Fruit fly (Drosophila melanogaster): ENCODE measurements around the gene Traf6.
A peak's percentile ranks its signal among the peaks of the same experiment; 100 is the strongest.

Traf6 gene

DNA sequence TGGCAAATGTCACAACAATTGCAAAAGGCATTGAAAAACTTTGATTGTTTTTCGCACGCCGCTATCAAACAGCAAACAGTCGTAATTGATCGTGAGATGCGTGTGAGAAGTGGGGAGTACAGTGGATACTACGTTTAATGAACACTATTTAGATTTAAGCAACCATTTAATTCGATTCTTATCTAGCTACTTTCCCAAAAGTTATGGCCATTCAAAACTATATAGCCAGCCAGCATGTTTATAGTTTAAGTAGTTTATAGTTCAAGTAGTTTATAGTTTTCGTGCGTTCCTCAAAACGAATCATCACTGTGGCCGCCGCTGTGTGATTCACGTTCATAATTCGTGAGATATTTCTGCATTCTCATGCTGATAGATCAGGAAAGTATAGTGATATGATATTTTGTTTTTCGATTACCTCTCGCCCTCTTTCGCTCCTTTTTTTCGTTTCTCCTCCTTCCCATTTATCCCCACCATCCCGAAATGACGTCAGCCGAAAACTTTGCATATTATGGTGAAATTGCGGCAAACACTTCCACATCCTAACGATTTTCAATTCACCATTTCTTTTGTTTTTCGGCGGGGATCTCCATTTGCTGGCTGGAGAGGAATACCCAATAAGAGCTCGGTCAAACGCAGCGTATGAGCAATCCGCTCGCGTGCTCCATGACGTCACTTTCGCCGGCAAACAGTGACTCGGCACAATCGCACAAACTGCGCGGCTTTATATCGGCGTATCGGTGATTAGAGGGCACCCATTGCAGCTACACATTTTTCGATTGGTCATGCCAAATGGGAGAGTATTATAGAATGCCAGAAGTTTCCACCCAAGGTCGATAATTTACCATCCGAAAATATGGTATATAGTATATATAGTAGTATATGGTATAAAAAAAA is 43.6 kb downstream of the Traf6 start (continued):
- TF ChIP-seq br (optimal IDR thresholded peaks at IDR 0.05) (no peak), bowl (GFP tag; IDR thresholded peaks at IDR 0.05) (no peak), PHDP (tag; optimal IDR thresholded peaks at IDR 0.05) (peak; percentile 63), repo (GFP tag; optimal IDR thresholded peaks at IDR 0.05) (no peak), en (GFP tag; optimal IDR thresholded peaks at IDR 0.05) (no peak), pfk (GFP tag; optimal IDR thresholded peaks at IDR 0.05) (no peak), Antp (GFP tag; optimal IDR thresholded peaks at IDR 0.05) (peak; percentile 11), salm (tag; optimal IDR thresholded peaks at IDR 0.05) (no peak), CG7745 (tag; optimal IDR thresholded peaks at IDR 0.05) (no peak), pzg (GFP tag; optimal IDR thresholded peaks at IDR 0.05) (no peak), CG4404 (GFP tag; IDR thresholded peaks at IDR 0.05) (no peak), tgo (GFP tag; IDR thresholded peaks at IDR 0.05) (peak; percentile 60), esg (GFP tag; conservative IDR thresholded peaks at IDR 0.05) (peak; percentile 42), CG31365 (tag; optimal IDR thresholded peaks at IDR 0.05) (no peak), Poxn (GFP tag; IDR thresholded peaks at IDR 0.05) (peak; percentile 72), Oaz (GFP tag; IDR thresholded peaks at IDR 0.05) (peak; percentile 55), so (GFP tag; IDR thresholded peaks at IDR 0.05) (no peak), CG4617 (GFP tag; optimal IDR thresholded peaks at IDR 0.05; ENCODE audit: borderline replicate concordance) (no peak), exex (tag; optimal IDR thresholded peaks at IDR 0.05) (peak; percentile 42), cato (GFP tag; optimal IDR thresholded peaks at IDR 0.05; ENCODE audit: borderline replicate concordance) (no peak), sens (GFP tag) (peak; percentile 72), Opbp (GFP tag; IDR thresholded peaks at IDR 0.05; ENCODE audit: partially characterized antibody) (no peak), shn (GFP tag; optimal IDR thresholded peaks at IDR 0.05) (peak; percentile 14), corto (GFP tag; optimal IDR thresholded peaks at IDR 0.05) (no peak), gt (GFP tag; IDR thresholded peaks at IDR 0.05) (no peak), Hmx (GFP tag; optimal IDR thresholded peaks at IDR 0.05) (peak; percentile 37), dm (GFP tag; optimal IDR thresholded peaks at IDR 0.05) (no peak), CG34224 (GFP tag; IDR thresholded peaks at IDR 0.05; ENCODE audit: partially characterized antibody) (no peak), eve (GFP tag; optimal IDR thresholded peaks at IDR 0.05) (no peak), Nf-YA (GFP tag; IDR thresholded peaks at IDR 0.05) (no peak), slou (GFP tag; optimal IDR thresholded peaks at IDR 0.05) (no peak), CG5180 (GFP tag; optimal IDR thresholded peaks at IDR 0.05) (no peak), abd-A (tag; optimal IDR thresholded peaks at IDR 0.05) (no peak), Hsf (GFP tag; optimal IDR thresholded peaks at IDR 0.05) (peak; percentile 51), Hey (tag; optimal IDR thresholded peaks at IDR 0.05) (no peak), HLH3B (GFP tag; IDR thresholded peaks at IDR 0.05) (peak; percentile 21; the same call in 1 of the 2 replicates), sr (GFP tag; IDR thresholded peaks at IDR 0.05) (no peak), h (optimal IDR thresholded peaks at IDR 0.05) (no peak), CG4328 (GFP tag; optimal IDR thresholded peaks at IDR 0.05) (no peak), Asciz (GFP tag; optimal IDR thresholded peaks at IDR 0.05) (no peak), CG1792 (GFP tag; optimal IDR thresholded peaks at IDR 0.05) (peak; percentile 63), CG3838 (GFP tag; optimal IDR thresholded peaks at IDR 0.05) (no peak), fd96Cb (tag; optimal IDR thresholded peaks at IDR 0.05) (peak; percentile 7), Fer1 (GFP tag; optimal IDR thresholded peaks at IDR 0.05) (peak; percentile 75), yki (optimal IDR thresholded peaks at IDR 0.05) (no peak), disco-r (GFP tag; optimal IDR thresholded peaks at IDR 0.05) (peak; percentile 4), CG8290 (GFP tag; optimal IDR thresholded peaks at IDR 0.05) (no peak), CG8290 (tag; optimal IDR thresholded peaks at IDR 0.05) (peak in 1 of 2 experiments; percentile 94), hbn (GFP tag; IDR thresholded peaks at IDR 0.05; ENCODE audit: partially characterized antibody) (no peak), CG10431 (GFP tag; optimal IDR thresholded peaks at IDR 0.05) (no peak), CG11696 (GFP tag; IDR thresholded peaks at IDR 0.05) (no peak)

Measured in whole organism, embryonic.